Fruit fly (Drosophila melanogaster) whole organism, embryonic: Measurements from ENCODE around the gene alpha-PheRS.
A peak's percentile ranks its signal among the peaks of the same experiment; 100 is the strongest.

Source experiments
- Abd-B ChIP-seq: fragments of 200-800 bp; sonication (Bioruptor generic); optimal IDR thresholded peaks from 2 replicates; lab custom pipeline; 2018; ENCODE audit warnings: missing biosample characterization, mild to moderate bottlenecking, missing genetic modification characterization, moderate library complexity
- Ada2b ChIP-seq: fragments of 200-800 bp; sonication (Bioruptor generic); IDR thresholded peaks from 2 replicates; pipeline ENCODE4 v1.3.6; 2022; ENCODE audit warnings: missing biosample characterization, missing genetic modification characterization
- Atf6 ChIP-seq: fragments of 200-800 bp; sonication (Bioruptor generic); IDR thresholded peaks from 2 replicates; pipeline ENCODE4 v1.3.6; 2022; ENCODE audit warnings: missing biosample characterization, missing genetic modification characterization
- BEAF-32 ChIP-seq: fragments of 200-800 bp; sonication (Bioruptor generic); optimal IDR thresholded peaks from 3 replicates; lab custom pipeline; 2017; ENCODE audit warnings: missing biosample characterization, missing genetic modification characterization, mild to moderate bottlenecking, moderate library complexity, missing genetic modification reagents
- Bgb ChIP-seq: fragments of 200-800 bp; sonication (Bioruptor generic); IDR thresholded peaks from 2 replicates; pipeline ENCODE4 v1.3.6; 2022; ENCODE audit warnings: missing biosample characterization, missing genetic modification characterization; ENCODE audit not compliant: partially characterized antibody
- CG11560 ChIP-seq: fragments of 200-800 bp; sonication (Bioruptor generic); IDR thresholded peaks from 3 replicates; pipeline ENCODE4 v1.3.6; 2022; ENCODE audit warnings: missing biosample characterization, missing genetic modification characterization
- CG14050 ChIP-seq: fragments of 200-800 bp; sonication (Bioruptor generic); IDR thresholded peaks from 3 replicates; pipeline ENCODE4 v1.3.6; 2022; ENCODE audit warnings: missing biosample characterization, missing genetic modification characterization
- CG1529 ChIP-seq: fragments of 200-800 bp; sonication (Bioruptor generic); optimal IDR thresholded peaks from 3 replicates; lab custom pipeline; 2018; ENCODE audit warnings: missing biosample characterization, missing genetic modification characterization
- CG1603 ChIP-seq: fragments of 200-800 bp; sonication (Bioruptor generic); optimal IDR thresholded peaks from 2 replicates; lab custom pipeline; 2019; ENCODE audit warnings: missing biosample characterization, mild to moderate bottlenecking, missing genetic modification characterization, moderate library complexity
- CG16779 ChIP-seq: fragments of 200-800 bp; sonication (Bioruptor generic); IDR thresholded peaks from 2 replicates; pipeline ENCODE4 v1.3.6; 2022; ENCODE audit warnings: missing biosample characterization, missing genetic modification characterization
- CG17568 ChIP-seq: fragments of 200-800 bp; sonication (Bioruptor generic); optimal IDR thresholded peaks from 2 replicates; lab custom pipeline; 2018; ENCODE audit warnings: missing biosample characterization, mild to moderate bottlenecking, missing genetic modification characterization, moderate library complexity
- CG18262 ChIP-seq: fragments of 200-800 bp; optimal IDR thresholded peaks from 3 replicates; lab custom pipeline; 2019; ENCODE audit warnings: missing biosample characterization, mild to moderate bottlenecking, missing genetic modification characterization, moderate library complexity
- CG18599 ChIP-seq: fragments of 200-800 bp; sonication (Bioruptor generic); optimal IDR thresholded peaks from 3 replicates; lab custom pipeline; 2017; ENCODE audit warnings: missing biosample characterization, missing genetic modification characterization, mild to moderate bottlenecking, moderate library complexity, missing genetic modification reagents
- CG3407 ChIP-seq: fragments of 200-800 bp; sonication (Bioruptor generic); optimal IDR thresholded peaks from 2 replicates; lab custom pipeline; 2018; ENCODE audit warnings: missing biosample characterization, mild to moderate bottlenecking, missing genetic modification characterization
- CG3726 ChIP-seq: fragments of 200-800 bp; sonication (Bioruptor generic); IDR thresholded peaks from 3 replicates; pipeline ENCODE4, ENCODE4 v1.3.6; 2022; ENCODE audit warnings: missing biosample characterization, missing genetic modification characterization
- CG4617 ChIP-seq: fragments of 200-800 bp; sonication (Bioruptor generic); optimal IDR thresholded peaks from 3 replicates; lab custom pipeline; 2016; ENCODE audit warnings: missing biosample characterization, missing genetic modification characterization, borderline replicate concordance
- CG5180 ChIP-seq: fragments of 200-800 bp; sonication (Bioruptor generic); optimal IDR thresholded peaks from 3 replicates; lab custom pipeline; 2017; ENCODE audit warnings: missing biosample characterization, missing genetic modification characterization, mild to moderate bottlenecking, moderate library complexity, missing genetic modification reagents
- CG5953 ChIP-seq: fragments of 200-800 bp; sonication (Bioruptor generic); IDR thresholded peaks from 2 replicates; pipeline ENCODE4 v1.3.6; 2022; ENCODE audit warnings: missing biosample characterization, missing genetic modification characterization
- CG6791 ChIP-seq: fragments of 200-800 bp; sonication (Bioruptor generic); IDR thresholded peaks from 3 replicates; pipeline ENCODE4 v1.3.6; 2022; ENCODE audit warnings: missing biosample characterization, missing genetic modification characterization; ENCODE audit not compliant: partially characterized antibody
- CG7786 ChIP-seq: fragments of 200-800 bp; sonication (Bioruptor generic); optimal IDR thresholded peaks from 2 replicates; lab custom pipeline; 2016; ENCODE audit warnings: missing biosample characterization, missing genetic modification characterization
- CG8089 ChIP-seq: fragments of 200-800 bp; sonication (Bioruptor generic); optimal IDR thresholded peaks from 3 replicates; lab custom pipeline; 2016; ENCODE audit warnings: missing biosample characterization, missing genetic modification characterization
- CG8944 ChIP-seq: fragments of 200-800 bp; sonication (Bioruptor generic); optimal IDR thresholded peaks from 3 replicates; lab custom pipeline; 2016; ENCODE audit warnings: missing biosample characterization, missing genetic modification characterization
- D ChIP-seq, 2 experiments: fragments of 200-800 bp in 1 of 2; fragments of >200 bp in 1 of 2; sonication (Bioruptor generic) in 1 of 2; optimal IDR thresholded peaks; 2 replicates in 1 of 2; 3 replicates in 1 of 2; lab custom pipeline; 2017; ENCODE audit warnings: mild to moderate bottlenecking in 1 of 2, missing biosample characterization in 1 of 2, missing genetic modification characterization in 1 of 2, missing genetic modification reagents in 1 of 2
- Dip2 ChIP-seq: fragments of 200-800 bp; sonication (Bioruptor generic); IDR thresholded peaks from 2 replicates; pipeline ENCODE4 v1.3.6; 2022; ENCODE audit warnings: missing biosample characterization, missing genetic modification characterization
- Elba2 ChIP-seq: fragments of 200-800 bp; sonication (Bioruptor generic); optimal IDR thresholded peaks from 3 replicates; lab custom pipeline; 2016; ENCODE audit warnings: missing biosample characterization, missing genetic modification characterization
- Hr78 ChIP-seq, 2 experiments: fragments of 200-800 bp in 1 of 2; fragments of >200 bp in 1 of 2; sonication (Bioruptor generic) in 1 of 2; optimal IDR thresholded peaks; 2 replicates each; lab custom pipeline; 2017 to 2019; ENCODE audit warnings: missing biosample characterization in 2 of 2, missing genetic modification characterization in 2 of 2, mild to moderate bottlenecking in 1 of 2, moderate library complexity in 1 of 2
- Lim3 ChIP-seq: fragments of 200-800 bp; sonication (Bioruptor generic); IDR thresholded peaks from 2 replicates; pipeline ENCODE4 v1.3.6; 2022; ENCODE audit warnings: missing biosample characterization, missing genetic modification characterization
- Nf-YB ChIP-seq: fragments of 200-800 bp; sonication (Bioruptor generic); optimal IDR thresholded peaks from 3 replicates; lab custom pipeline; 2019; ENCODE audit warnings: missing biosample characterization, mild to moderate bottlenecking, missing genetic modification characterization, moderate library complexity
- Nf-YC ChIP-seq: fragments of 200-800 bp; optimal IDR thresholded peaks from 3 replicates; lab custom pipeline; 2019; ENCODE audit warnings: missing biosample characterization, mild to moderate bottlenecking, missing genetic modification characterization, moderate library complexity
- Side ChIP-seq: fragments of 200-800 bp; sonication (Bioruptor generic); optimal IDR thresholded peaks from 2 replicates; lab custom pipeline; 2016; ENCODE audit warnings: missing biosample characterization, missing genetic modification characterization
- Sry-δ ChIP-seq: fragments of 200-800 bp; sonication (Bioruptor generic); optimal IDR thresholded peaks from 2 replicates; lab custom pipeline; 2016; ENCODE audit warnings: missing biosample characterization, missing genetic modification characterization
- Usf ChIP-seq: fragments of 200-800 bp; sonication (Bioruptor generic); optimal IDR thresholded peaks from 2 replicates; lab custom pipeline; 2017; ENCODE audit warnings: missing genotype, missing biosample characterization, missing genetic modification characterization
- ash1 ChIP-seq: fragments of 200-800 bp; sonication (Bioruptor generic); optimal IDR thresholded peaks from 2 replicates; lab custom pipeline; 2018; ENCODE audit warnings: missing biosample characterization, mild to moderate bottlenecking, missing genetic modification characterization
- bsh ChIP-seq, 2 experiments: fragments of 200-800 bp; sonication (Bioruptor generic); optimal IDR thresholded peaks; 2 replicates each; lab custom pipeline; 2017 to 2018; ENCODE audit warnings: mild to moderate bottlenecking in 2 of 2, missing biosample characterization in 2 of 2, missing genetic modification characterization in 2 of 2, moderate library complexity in 1 of 2
- chinmo ChIP-seq: fragments of 200-800 bp; sonication (Bioruptor generic); IDR thresholded peaks from 4 replicates; pipeline ENCODE4 v1.3.6; 2022; ENCODE audit warnings: missing biosample characterization, missing genetic modification characterization; ENCODE audit not compliant: partially characterized antibody
- chm ChIP-seq: fragments of 200-800 bp; sonication (Bioruptor generic); IDR thresholded peaks from 2 replicates; pipeline ENCODE4 v1.3.6; 2022; ENCODE audit warnings: missing biosample characterization, missing genetic modification characterization
- cwo ChIP-seq: fragments of 200-800 bp; sonication (Bioruptor generic); optimal IDR thresholded peaks from 3 replicates; lab custom pipeline; 2017; ENCODE audit warnings: missing biosample characterization, missing genetic modification characterization, mild to moderate bottlenecking, moderate library complexity, missing genetic modification reagents
- dm ChIP-seq: fragments of 200-800 bp; sonication (Bioruptor generic); optimal IDR thresholded peaks from 3 replicates; lab custom pipeline; 2016; ENCODE audit warnings: missing biosample characterization, missing genetic modification characterization
- esg ChIP-seq: fragments of 200-800 bp; sonication (Bioruptor generic); conservative IDR thresholded peaks from 2 replicates; pipeline ENCODE4 v1.3.6; 2022; ENCODE audit warnings: missing biosample characterization, missing genetic modification characterization
- fd96Cb ChIP-seq: fragments of 200-800 bp; sonication (Bioruptor generic); optimal IDR thresholded peaks from 2 replicates; lab custom pipeline; 2018; ENCODE audit warnings: missing biosample characterization, mild to moderate bottlenecking, missing genetic modification characterization, moderate library complexity
- gem ChIP-seq: fragments of 200-800 bp; sonication (Bioruptor generic); optimal IDR thresholded peaks from 2 replicates; lab custom pipeline; 2019; ENCODE audit warnings: missing biosample characterization, mild to moderate bottlenecking, missing genetic modification characterization, moderate library complexity
- kay ChIP-seq: fragments of 200-800 bp; sonication (Bioruptor generic); optimal IDR thresholded peaks from 2 replicates; lab custom pipeline; 2016; ENCODE audit warnings: missing biosample characterization, missing genetic modification characterization
- nmo ChIP-seq: fragments of 200-800 bp; sonication (Bioruptor generic); optimal IDR thresholded peaks from 2 replicates; lab custom pipeline; 2018; ENCODE audit warnings: missing biosample characterization, mild to moderate bottlenecking, missing genetic modification characterization, moderate library complexity
- oc ChIP-seq: fragments of 200-800 bp; sonication (Bioruptor generic); optimal IDR thresholded peaks from 2 replicates; lab custom pipeline; 2018; ENCODE audit warnings: missing biosample characterization, mild to moderate bottlenecking, missing genetic modification characterization, moderate library complexity
- p53 ChIP-seq: fragments of 200-800 bp; sonication (Bioruptor generic); optimal IDR thresholded peaks from 2 replicates; lab custom pipeline; 2016; ENCODE audit warnings: missing biosample characterization, missing genetic modification characterization
- pb ChIP-seq: fragments of 200-800 bp; sonication (Bioruptor generic); optimal IDR thresholded peaks from 3 replicates; lab custom pipeline; 2016; ENCODE audit warnings: missing biosample characterization, missing genetic modification characterization
- pho ChIP-seq: fragments of 200-800 bp; sonication (Bioruptor generic); optimal IDR thresholded peaks from 2 replicates; lab custom pipeline; 2016; ENCODE audit warnings: missing biosample characterization, missing genetic modification characterization
- zen2 ChIP-seq: fragments of 200-800 bp; sonication (Bioruptor generic); IDR thresholded peaks from 3 replicates; pipeline ENCODE4 v1.3.6; 2022; ENCODE audit warnings: missing biosample characterization, missing genetic modification characterization; ENCODE audit not compliant: partially characterized antibody
- zfh2 ChIP-seq: fragments of 200-800 bp; sonication (Bioruptor generic); optimal IDR thresholded peaks from 2 replicates; lab custom pipeline; 2016; ENCODE audit warnings: missing biosample characterization, missing genetic modification characterization

alpha-PheRS gene

DNA sequence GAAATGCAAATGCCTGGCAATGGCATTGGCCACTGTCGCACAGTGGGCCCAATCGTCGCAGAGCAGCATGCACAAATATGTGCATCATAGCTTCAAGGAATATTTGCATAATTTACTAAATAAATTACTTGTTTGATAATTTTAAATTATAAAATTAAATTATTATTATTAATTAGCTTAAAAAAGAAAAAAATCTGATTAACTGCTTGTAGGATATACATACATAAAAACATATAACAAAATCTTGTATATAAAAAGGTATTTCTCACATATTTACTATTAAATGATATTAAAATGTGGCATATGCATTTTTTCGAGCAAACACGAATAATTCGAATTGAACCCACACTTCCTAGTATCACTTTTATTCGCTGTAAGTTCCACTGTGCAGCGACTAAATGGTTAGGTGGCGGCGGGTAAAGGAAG, 20.2 kb downstream of the alpha-PheRS start (continued):
- TF ChIP-seq kay (no peak), Lim3 (GFP tag; lab: Robert Waterston, UW) (no peak), Elba2 (GFP tag; lab: Kevin White, UChicago) (no peak), zfh2 (GFP tag; lab: Kevin White, UChicago) (no peak), nmo (peak; percentile 81), CG6791 (no peak), CG14050 (GFP tag; lab: Robert Waterston, UW) (no peak), Bgb (GFP tag; lab: Robert Waterston, UW) (no peak), Sry-δ (GFP tag; lab: Kevin White, UChicago) (no peak), fd96Cb (tag; lab: Kevin White, UChicago) (peak; percentile 53), gem (peak; percentile 75), D (optimal IDR thresholded peaks at IDR 0.05; lab: Kevin White, UChicago) (no peak), D (GFP tag; optimal IDR thresholded peaks at IDR 0.05; lab: Kevin White, UChicago) (peak; percentile 49), CG1603 (tag; lab: Kevin White, UChicago) (no peak), CG1529 (peak; percentile 9), chm (peak; percentile 28; the same call in 1 of the 2 replicates), CG3407 (no peak), CG7786 (no peak), CG18599 (GFP tag; lab: Kevin White, UChicago) (no peak), p53 (GFP tag; lab: Kevin White, UChicago) (no peak), bsh (GFP tag; optimal IDR thresholded peaks at IDR 0.05; lab: Kevin White, UChicago) (peak in 1 of 2 experiments; percentile 60), CG8944 (GFP tag; lab: Kevin White, UChicago) (no peak), zen2 (no peak), chinmo (GFP tag; lab: Robert Waterston, UW) (0 out of 4 replicates have a peak, but pooled peaks have one; percentile 20), Ada2b (GFP tag; lab: Robert Waterston, UW) (no peak), Dip2 (GFP tag; lab: Robert Waterston, UW) (no peak), dm (GFP tag; lab: Kevin White, UChicago) (no peak), ash1 (GFP tag; lab: Kevin White, UChicago) (no peak), CG18262 (tag; lab: Kevin White, UChicago) (peak; percentile 85), Nf-YB (GFP tag; lab: Kevin White, UChicago) (peak; percentile 15), pb (GFP tag; lab: Kevin White, UChicago) (no peak), Hr78 (GFP tag; optimal IDR thresholded peaks at IDR 0.05; lab: Kevin White, UChicago) (no peak), CG3726 (GFP tag; lab: Robert Waterston, UW) (no peak), Abd-B (GFP tag; lab: Kevin White, UChicago) (peak; percentile 62), CG11560 (tag; lab: Robert Waterston, UW) (no peak), oc (peak; percentile 45), pho (no peak), Atf6 (GFP tag; lab: Robert Waterston, UW) (no peak), esg (GFP tag; lab: Robert Waterston, UW) (0 out of 2 replicates have a peak, but pooled peaks have one; percentile 27), CG16779 (no peak), BEAF-32 (GFP tag; lab: Kevin White, UChicago) (no peak), CG8089 (GFP tag; lab: Kevin White, UChicago) (no peak), CG4617 (GFP tag; lab: Kevin White, UChicago) (no peak), Side (no peak), CG5953 (GFP tag; lab: Robert Waterston, UW) (0 out of 2 replicates have a peak, but pooled peaks have one; percentile 31), CG17568 (GFP tag; lab: Kevin White, UChicago) (no peak), Nf-YC (tag; lab: Kevin White, UChicago) (peak; percentile 48), Usf (GFP tag; lab: Kevin White, UChicago) (no peak), CG5180 (GFP tag; lab: Kevin White, UChicago) (peak; percentile 11), cwo (peak; percentile 4)
